Worm (Caenorhabditis elegans): ENCODE results near the gene R05D8.7.

The R05D8.7 gene

ce11 chrV:2763105-2763504 is at the start of gene R05D8.7:
R05D8.7 (minus strand) TSS chrV:2763208.
- no peak for TF ChIP-seq ZK546.5 (tag; optimal IDR thresholded peaks at IDR 0.05)
- TF ChIP-seq hlh-11 (tag; optimal IDR thresholded peaks at IDR 0.05) = no peak
- TF ChIP-seq nhr-28 (tag; optimal IDR thresholded peaks at IDR 0.05) = peak; percentile 54
- TF ChIP-seq attf-4 (tag; optimal IDR thresholded peaks at IDR 0.05) = no peak
- no peak for TF ChIP-seq T26A8.4 (GFP tag; IDR thresholded peaks at IDR 0.05)
- TF ChIP-seq nhr-102 (tag; optimal IDR thresholded peaks at IDR 0.05) = no peak
- no peak for TF ChIP-seq snpc-4 (tag; optimal IDR thresholded peaks at IDR 0.05)

ce11 chrV:2810164-2810563 is 47.2 kb upstream of the R05D8.7 start, which contains the start of gene F54E2.1:
F54E2.1 (plus strand) TSS chrV:2810398.
- TF ChIP-seq pqm-1 (tag; optimal IDR thresholded peaks at IDR 0.05) (peak; percentile 99), zag-1 (tag; optimal IDR thresholded peaks at IDR 0.05) (no peak), nhr-28 (tag; optimal IDR thresholded peaks at IDR 0.05) (peak; percentile 69), madf-9 (GFP tag; conservative IDR thresholded peaks at IDR 0.05) (no peak), F37D6.2 (tag; optimal IDR thresholded peaks at IDR 0.05) (no peak), T26A8.4 (GFP tag; IDR thresholded peaks at IDR 0.05) (no peak), dmd-8 (GFP tag; IDR thresholded peaks at IDR 0.05) (no peak), hmg-1.1 (GFP tag; IDR thresholded peaks at IDR 0.05) (no peak), Y105C5A.15 (GFP tag; IDR thresholded peaks at IDR 0.05) (no peak), daf-8 (GFP tag; IDR thresholded peaks at IDR 0.05) (no peak), unc-130 (GFP tag; optimal IDR thresholded peaks at IDR 0.05) (no peak), Y75B8A.6 (GFP tag; IDR thresholded peaks at IDR 0.05) (no peak), ZK337.2 (GFP tag; IDR thresholded peaks at IDR 0.05) (no peak), ceh-28 (tag; optimal IDR thresholded peaks at IDR 0.05) (no peak), nhr-48 (tag; optimal IDR thresholded peaks at IDR 0.05) (no peak), zfp-3 (GFP tag; conservative IDR thresholded peaks at IDR 0.05) (no peak), Y48G9A.11 (GFP tag; IDR thresholded peaks at IDR 0.05) (no peak), F10B5.3 (tag; optimal IDR thresholded peaks at IDR 0.05) (no peak), ama-1 (optimal IDR thresholded peaks at IDR 0.05) (no peak), lin-29 (GFP tag; IDR thresholded peaks at IDR 0.05) (no peak), hif-1 (tag; optimal IDR thresholded peaks at IDR 0.05) (no peak), arid-1 (GFP tag; conservative IDR thresholded peaks at IDR 0.05) (no peak), fos-1 (tag; optimal IDR thresholded peaks at IDR 0.05) (no peak), ztf-11 (tag; optimal IDR thresholded peaks at IDR 0.05) (no peak), spr-1 (tag; optimal IDR thresholded peaks at IDR 0.05) (no peak), mep-1 (tag; optimal IDR thresholded peaks at IDR 0.05) (no peak), snpc-1.2 (GFP tag; IDR thresholded peaks at IDR 0.05) (no peak), ceh-62 (tag; optimal IDR thresholded peaks at IDR 0.05) (no peak), aha-1 (tag) (no peak), daf-19 (GFP tag; conservative IDR thresholded peaks at IDR 0.05) (no peak), ztf-7 (tag; optimal IDR thresholded peaks at IDR 0.05) (no peak), skn-1 (tag; optimal IDR thresholded peaks at IDR 0.05) (no peak), lin-39 (tag; optimal IDR thresholded peaks at IDR 0.05) (no peak), nhr-76 (tag; optimal IDR thresholded peaks at IDR 0.05) (no peak), lin-1 (GFP tag; IDR thresholded peaks at IDR 0.05) (0 out of 2 replicates have a peak, but pooled peaks have one; percentile 23), nhr-6 (tag; optimal IDR thresholded peaks at IDR 0.05) (peak; percentile 44), lin-13 (GFP tag; optimal IDR thresholded peaks at IDR 0.05) (no peak), mdl-1 (tag; optimal IDR thresholded peaks at IDR 0.05) (no peak), nhr-237 (tag; optimal IDR thresholded peaks at IDR 0.05) (no peak), Y5F2A.4 (GFP tag; optimal IDR thresholded peaks at IDR 0.05) (no peak), nhr-102 (tag; optimal IDR thresholded peaks at IDR 0.05) (no peak), F49E8.2 (tag; optimal IDR thresholded peaks at IDR 0.05; ENCODE audit: borderline replicate concordance) (no peak), zip-2 (tag; optimal IDR thresholded peaks at IDR 0.05) (no peak), spr-3 (GFP tag; optimal IDR thresholded peaks at IDR 0.05) (no peak), nhr-77 (tag; optimal IDR thresholded peaks at IDR 0.05) (no peak), set-16 (GFP tag; IDR thresholded peaks at IDR 0.05) (no peak), daf-16 (GFP tag; optimal IDR thresholded peaks at IDR 0.05) (no peak), daf-16 (tag; optimal IDR thresholded peaks at IDR 0.05) (peak; percentile 66), php-3 (GFP tag; IDR thresholded peaks at IDR 0.05) (peak; percentile 23; the same call in 1 of the 2 replicates)
